Worm (Caenorhabditis elegans): ENCODE results near the gene col-40.

col-40 gene

DNA sequence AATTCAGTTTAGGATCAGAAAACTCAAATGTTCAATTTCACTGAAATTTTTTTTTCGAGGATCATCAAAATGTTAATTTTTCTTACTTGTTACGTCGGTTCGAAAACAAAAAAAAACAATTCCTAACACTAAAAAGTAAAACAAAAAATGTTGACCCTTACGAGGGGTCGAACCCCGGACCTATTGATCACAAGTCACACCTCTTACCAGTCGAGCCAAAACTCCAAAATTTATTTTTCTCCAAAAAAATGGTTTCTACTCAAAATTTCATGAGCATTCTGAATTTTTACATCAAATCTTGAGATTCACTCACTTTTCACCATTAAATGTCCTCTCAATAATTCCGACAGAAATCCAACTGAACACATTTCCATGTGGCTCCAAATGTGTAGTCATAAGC lies 4.6 kb downstream of the col-40 start:
- TF ChIP-seq ref-1 (GFP tag; conservative IDR thresholded peaks at IDR 0.05) (no peak), flt-1 (GFP tag; IDR thresholded peaks at IDR 0.05) (no peak), med-1 (GFP tag; optimal IDR thresholded peaks at IDR 0.05; ENCODE audit: insufficient read depth) (no peak), cog-1 (tag; optimal IDR thresholded peaks at IDR 0.05) (no peak), klf-2 (GFP tag; conservative IDR thresholded peaks at IDR 0.05) (no peak)

DNA sequence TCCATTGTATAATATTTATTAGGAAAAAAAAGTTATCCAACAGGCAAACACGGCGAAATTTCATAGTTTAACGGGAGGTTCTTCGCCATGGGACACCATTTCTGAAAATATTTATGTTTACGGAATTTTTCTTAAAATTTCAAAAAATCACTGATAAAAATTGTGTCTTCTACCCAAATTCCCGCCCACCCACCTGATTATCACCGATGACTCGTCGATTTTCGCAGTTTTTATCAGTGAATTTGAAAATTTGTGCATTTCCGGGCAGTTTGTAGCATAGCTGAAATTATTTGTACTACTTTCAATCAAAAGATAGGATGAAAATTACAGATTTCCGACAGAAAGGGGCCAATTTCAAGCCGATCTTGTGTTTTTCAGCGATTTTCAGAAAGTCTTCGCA lies 5.4 kb downstream of the col-40 start:
- TF ChIP-seq T22C8.4 (GFP tag; IDR thresholded peaks at IDR 0.05) (no peak), klf-2 (GFP tag; conservative IDR thresholded peaks at IDR 0.05) (no peak), cog-1 (tag; optimal IDR thresholded peaks at IDR 0.05) (no peak), ref-1 (GFP tag; conservative IDR thresholded peaks at IDR 0.05) (no peak), flt-1 (GFP tag; IDR thresholded peaks at IDR 0.05) (no peak), ztf-29 (GFP tag; IDR thresholded peaks at IDR 0.05) (no peak), ztf-23 (GFP tag; IDR thresholded peaks at IDR 0.05) (no peak), med-1 (GFP tag; optimal IDR thresholded peaks at IDR 0.05; ENCODE audit: insufficient read depth) (no peak), tab-1 (GFP tag; IDR thresholded peaks at IDR 0.05) (no peak)

DNA sequence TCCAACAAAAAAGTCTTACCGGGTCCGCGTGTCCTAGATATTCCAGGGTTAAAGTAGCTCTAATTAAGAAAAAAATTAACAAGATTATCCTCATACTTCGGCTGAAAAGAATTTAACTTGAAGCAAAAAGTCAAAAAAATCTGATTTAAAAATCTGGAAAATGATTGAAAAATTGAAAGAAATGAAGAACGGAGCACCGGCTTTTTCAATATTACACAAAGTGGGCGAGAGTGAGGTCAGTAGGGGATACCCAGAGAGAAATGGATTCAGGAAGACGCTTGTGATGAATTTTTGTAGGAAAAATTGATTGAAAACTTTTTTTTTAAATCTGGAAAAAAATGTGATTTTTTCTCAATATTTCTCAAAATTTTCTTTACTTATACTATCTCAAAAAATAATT lies 6.0 kb downstream of the col-40 start, which contains the start of gene pho-14:
Gene pho-14, minus strand, starts transcription at position 101 of the 400 bp plus-strand sequence.
- TF ChIP-seq T22C8.4 (GFP tag; IDR thresholded peaks at IDR 0.05) (no peak), ref-1 (GFP tag; conservative IDR thresholded peaks at IDR 0.05) (no peak), med-1 (GFP tag; optimal IDR thresholded peaks at IDR 0.05; ENCODE audit: insufficient read depth) (no peak), ztf-23 (GFP tag; IDR thresholded peaks at IDR 0.05) (no peak), klf-2 (GFP tag; conservative IDR thresholded peaks at IDR 0.05) (no peak), cog-1 (tag; optimal IDR thresholded peaks at IDR 0.05) (no peak), tab-1 (GFP tag; IDR thresholded peaks at IDR 0.05) (no peak), flt-1 (GFP tag; IDR thresholded peaks at IDR 0.05) (no peak)

DNA sequence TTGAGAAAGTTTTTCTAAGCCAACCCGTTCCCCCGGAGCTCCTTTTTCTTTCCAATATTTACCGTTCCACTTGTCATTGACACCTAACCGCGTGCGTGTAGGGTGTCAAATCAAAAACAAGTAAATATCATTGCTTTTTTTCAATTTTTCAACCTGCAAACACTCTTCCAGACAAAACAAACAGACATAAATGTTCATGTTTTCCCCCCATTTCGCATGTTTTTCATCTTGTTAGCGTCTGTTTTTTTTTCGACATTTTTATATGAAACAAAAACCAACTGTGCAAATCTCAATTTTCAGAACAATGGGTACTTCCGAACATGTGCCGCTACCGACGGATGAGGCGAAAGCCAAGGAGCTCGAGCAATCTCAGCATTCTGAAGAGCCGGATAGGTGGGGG lies 15.1 kb downstream of the col-40 start, which contains the start of gene snf-3:
Gene snf-3, plus strand, starts transcription at position 301 of the 400 bp plus-strand sequence.
- no peak for TF ChIP-seq ref-1 (GFP tag; conservative IDR thresholded peaks at IDR 0.05)
- TF ChIP-seq ztf-23 (GFP tag; IDR thresholded peaks at IDR 0.05), result no peak
- TF ChIP-seq cog-1 (tag; optimal IDR thresholded peaks at IDR 0.05), result no peak
- no peak for TF ChIP-seq ztf-29 (GFP tag; IDR thresholded peaks at IDR 0.05)
- TF ChIP-seq flt-1 (GFP tag; IDR thresholded peaks at IDR 0.05), result no peak
- no peak for TF ChIP-seq tab-1 (GFP tag; IDR thresholded peaks at IDR 0.05)
- TF ChIP-seq klf-2 (GFP tag; conservative IDR thresholded peaks at IDR 0.05), result no peak
- TF ChIP-seq med-1 (GFP tag; optimal IDR thresholded peaks at IDR 0.05; ENCODE audit: insufficient read depth), result no peak
- no peak for TF ChIP-seq T22C8.4 (GFP tag; IDR thresholded peaks at IDR 0.05)

DNA sequence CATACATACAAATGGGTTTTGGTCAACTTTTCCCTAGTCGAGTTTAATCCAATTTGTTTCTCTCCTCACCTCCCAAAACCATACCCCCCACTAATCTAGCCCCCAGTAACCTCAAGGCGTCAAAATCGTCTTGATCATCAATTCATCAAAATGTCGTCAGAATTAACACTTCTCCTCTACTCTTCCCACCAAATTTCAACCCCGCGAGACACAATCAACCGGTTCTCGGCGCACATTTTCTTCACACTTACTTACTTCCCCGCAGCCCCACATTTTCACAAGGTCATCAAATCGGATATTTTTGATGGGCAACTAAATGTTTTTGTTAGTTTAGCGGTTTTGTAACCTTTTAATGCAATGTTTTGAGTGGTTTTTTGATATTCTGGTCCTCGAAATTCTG lies 16.0 kb downstream of the col-40 start:
- TF ChIP-seq flt-1 (GFP tag; IDR thresholded peaks at IDR 0.05), result no peak
- TF ChIP-seq ztf-23 (GFP tag; IDR thresholded peaks at IDR 0.05), result no peak
- no peak for TF ChIP-seq T22C8.4 (GFP tag; IDR thresholded peaks at IDR 0.05)
- TF ChIP-seq ref-1 (GFP tag; conservative IDR thresholded peaks at IDR 0.05), result no peak
- TF ChIP-seq tab-1 (GFP tag; IDR thresholded peaks at IDR 0.05), result no peak
- TF ChIP-seq ztf-29 (GFP tag; IDR thresholded peaks at IDR 0.05), result no peak
- TF ChIP-seq med-1 (GFP tag; optimal IDR thresholded peaks at IDR 0.05; ENCODE audit: insufficient read depth), result no peak
- no peak for TF ChIP-seq klf-2 (GFP tag; conservative IDR thresholded peaks at IDR 0.05)
- TF ChIP-seq cog-1 (tag; optimal IDR thresholded peaks at IDR 0.05), result no peak

DNA sequence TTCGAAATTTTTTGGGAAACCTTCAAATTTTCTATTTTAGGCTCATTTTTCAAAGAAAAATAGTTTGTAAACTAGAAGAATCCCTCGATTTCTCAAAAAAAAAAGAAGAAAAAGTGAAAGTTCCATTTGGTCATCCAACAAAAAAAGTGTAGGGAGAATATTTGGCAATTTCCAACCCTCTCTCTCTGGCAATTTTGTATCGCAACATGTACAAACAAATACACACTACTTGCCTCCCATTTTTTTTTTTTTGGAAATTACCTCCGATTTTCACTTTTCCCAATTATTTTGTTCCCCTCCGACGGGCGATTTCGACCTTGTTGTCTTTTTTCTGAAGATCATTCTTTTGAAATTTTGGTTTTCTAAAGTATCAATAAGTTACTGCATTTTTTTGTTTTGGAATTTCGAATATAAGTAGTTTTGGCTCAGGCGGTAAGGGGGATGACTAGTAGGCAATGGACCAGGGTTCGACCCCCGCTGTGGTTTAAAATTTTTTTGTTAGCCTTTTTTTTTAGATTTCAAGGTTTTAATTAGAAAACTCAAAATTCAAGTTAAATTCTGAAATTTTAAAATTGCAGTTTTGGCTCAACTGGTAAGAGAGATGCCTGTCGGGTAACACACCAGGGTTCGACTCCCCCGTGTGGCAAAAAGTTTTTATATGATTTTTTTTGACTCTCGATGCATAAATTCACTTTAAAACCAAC lies 18.1 kb downstream of the col-40 start:
- no peak for TF ChIP-seq cog-1 (tag; optimal IDR thresholded peaks at IDR 0.05)
- TF ChIP-seq ztf-23 (GFP tag; IDR thresholded peaks at IDR 0.05), result no peak
- no peak for TF ChIP-seq klf-2 (GFP tag; conservative IDR thresholded peaks at IDR 0.05)
- TF ChIP-seq ztf-29 (GFP tag; IDR thresholded peaks at IDR 0.05), result no peak
- TF ChIP-seq med-1 (GFP tag; optimal IDR thresholded peaks at IDR 0.05; ENCODE audit: insufficient read depth), result no peak
- no peak for TF ChIP-seq ref-1 (GFP tag; conservative IDR thresholded peaks at IDR 0.05)
- no peak for TF ChIP-seq T22C8.4 (GFP tag; IDR thresholded peaks at IDR 0.05)
- TF ChIP-seq flt-1 (GFP tag; IDR thresholded peaks at IDR 0.05), result no peak
- no peak for TF ChIP-seq tab-1 (GFP tag; IDR thresholded peaks at IDR 0.05)

DNA sequence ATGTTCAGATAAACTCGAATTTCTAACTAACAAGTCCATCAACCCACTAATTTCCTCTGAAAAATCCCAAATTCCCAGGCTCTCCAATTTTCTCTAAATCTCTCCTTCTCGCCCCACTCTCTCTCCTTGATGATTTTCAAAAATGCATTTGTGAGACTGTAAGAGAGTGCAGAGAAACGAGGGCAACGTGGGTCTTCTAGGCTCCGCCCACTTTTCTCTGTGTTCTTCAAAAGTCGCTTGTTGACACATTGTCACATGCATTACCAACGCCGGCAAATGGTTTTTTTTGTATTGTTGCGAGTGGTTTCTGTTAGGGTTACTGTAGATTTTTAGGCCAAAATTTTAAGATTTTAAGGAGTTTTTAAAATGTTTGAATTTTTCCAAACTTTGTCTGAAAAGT lies 20.3 kb downstream of the col-40 start:
- no peak for TF ChIP-seq ztf-23 (GFP tag; IDR thresholded peaks at IDR 0.05)
- TF ChIP-seq ref-1 (GFP tag; conservative IDR thresholded peaks at IDR 0.05), result no peak
- TF ChIP-seq klf-2 (GFP tag; conservative IDR thresholded peaks at IDR 0.05), result no peak
- TF ChIP-seq tab-1 (GFP tag; IDR thresholded peaks at IDR 0.05), result no peak
- TF ChIP-seq med-1 (GFP tag; optimal IDR thresholded peaks at IDR 0.05; ENCODE audit: insufficient read depth), result no peak
- TF ChIP-seq cog-1 (tag; optimal IDR thresholded peaks at IDR 0.05), result no peak
- no peak for TF ChIP-seq T22C8.4 (GFP tag; IDR thresholded peaks at IDR 0.05)
- no peak for TF ChIP-seq flt-1 (GFP tag; IDR thresholded peaks at IDR 0.05)

DNA sequence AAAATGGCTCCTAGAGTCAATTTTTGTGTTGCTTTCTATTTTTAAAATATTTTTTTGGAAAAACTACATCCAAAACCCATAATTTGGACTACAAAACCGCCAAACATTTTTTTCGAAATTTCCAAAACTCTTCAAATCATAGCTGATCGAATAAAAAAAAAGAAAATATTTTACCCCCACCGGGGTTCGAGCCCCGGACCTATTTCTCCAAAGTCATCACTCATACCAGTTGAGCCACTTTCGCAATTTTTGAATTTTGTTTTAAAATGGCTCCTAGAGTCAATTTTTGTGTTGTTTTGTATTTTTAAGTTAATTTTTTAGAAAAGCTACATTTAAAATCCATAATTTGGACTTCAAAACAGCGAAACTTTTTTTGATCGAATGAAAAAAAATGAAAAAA lies 21.2 kb downstream of the col-40 start:
- TF ChIP-seq flt-1 (GFP tag; IDR thresholded peaks at IDR 0.05) (no peak), ztf-29 (GFP tag; IDR thresholded peaks at IDR 0.05) (no peak), med-1 (GFP tag; optimal IDR thresholded peaks at IDR 0.05; ENCODE audit: insufficient read depth) (no peak), klf-2 (GFP tag; conservative IDR thresholded peaks at IDR 0.05) (no peak), cog-1 (tag; optimal IDR thresholded peaks at IDR 0.05) (no peak), T22C8.4 (GFP tag; IDR thresholded peaks at IDR 0.05) (no peak), tab-1 (GFP tag; IDR thresholded peaks at IDR 0.05) (no peak), ref-1 (GFP tag; conservative IDR thresholded peaks at IDR 0.05) (no peak)

DNA sequence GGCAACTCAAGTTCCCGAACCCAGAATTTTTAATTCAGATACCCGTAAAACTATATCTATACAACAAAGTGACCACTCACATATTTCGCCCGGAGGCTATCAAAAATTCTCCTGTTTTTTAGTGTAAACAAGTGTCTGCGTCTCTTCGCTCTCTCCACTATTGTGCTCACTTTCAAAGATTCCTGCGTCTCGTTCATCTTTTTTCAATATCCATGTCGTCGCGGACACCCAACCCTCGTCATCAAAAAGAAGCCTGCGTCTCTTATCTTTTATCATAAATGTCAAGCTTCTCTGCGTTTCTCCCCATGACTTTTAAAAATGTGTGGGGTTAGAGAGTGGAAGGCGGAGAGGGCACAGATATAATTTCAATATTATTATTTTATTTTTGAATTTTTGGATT lies 21.9 kb downstream of the col-40 start:
- no peak for TF ChIP-seq med-1 (GFP tag; optimal IDR thresholded peaks at IDR 0.05; ENCODE audit: insufficient read depth)
- TF ChIP-seq T22C8.4 (GFP tag; IDR thresholded peaks at IDR 0.05), result no peak
- TF ChIP-seq ref-1 (GFP tag; conservative IDR thresholded peaks at IDR 0.05), result no peak
- peak; percentile 39 for TF ChIP-seq cog-1 (tag; optimal IDR thresholded peaks at IDR 0.05)
- TF ChIP-seq flt-1 (GFP tag; IDR thresholded peaks at IDR 0.05), result no peak

DNA sequence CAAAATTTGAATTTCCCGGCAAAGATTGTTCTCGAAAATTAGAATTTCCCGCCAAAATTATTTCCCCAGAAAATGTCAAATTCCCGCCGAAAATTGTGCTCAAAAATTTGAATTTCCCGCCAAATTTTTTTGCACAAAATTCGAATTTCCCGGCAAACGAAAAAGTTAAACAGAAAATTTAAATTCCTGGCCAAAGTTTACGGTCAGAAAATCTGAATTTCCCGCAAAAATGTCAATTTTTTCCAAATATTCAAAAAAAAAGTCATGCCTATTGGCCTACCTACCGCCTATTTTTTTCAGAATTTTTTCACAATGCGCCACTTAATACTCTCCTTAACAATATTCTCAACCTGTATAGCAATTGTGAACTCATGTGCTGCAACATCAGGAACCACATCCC lies 23.9 kb downstream of the col-40 start, which contains the start of gene K02E7.1:
Gene K02E7.1, plus strand, starts transcription at position 301 of the 400 bp plus-strand sequence.
- TF ChIP-seq ztf-29 (GFP tag; IDR thresholded peaks at IDR 0.05) (no peak), ztf-23 (GFP tag; IDR thresholded peaks at IDR 0.05) (no peak), ref-1 (GFP tag; conservative IDR thresholded peaks at IDR 0.05) (no peak), klf-2 (GFP tag; conservative IDR thresholded peaks at IDR 0.05) (no peak), T22C8.4 (GFP tag; IDR thresholded peaks at IDR 0.05) (no peak), flt-1 (GFP tag; IDR thresholded peaks at IDR 0.05) (no peak), med-1 (GFP tag; optimal IDR thresholded peaks at IDR 0.05; ENCODE audit: insufficient read depth) (no peak), cog-1 (tag; optimal IDR thresholded peaks at IDR 0.05) (no peak), tab-1 (GFP tag; IDR thresholded peaks at IDR 0.05) (no peak)

All from whole organism, midembryonic.